Fruit fly (Drosophila melanogaster): ENCODE data around the gene jv.

jv gene

DNA sequence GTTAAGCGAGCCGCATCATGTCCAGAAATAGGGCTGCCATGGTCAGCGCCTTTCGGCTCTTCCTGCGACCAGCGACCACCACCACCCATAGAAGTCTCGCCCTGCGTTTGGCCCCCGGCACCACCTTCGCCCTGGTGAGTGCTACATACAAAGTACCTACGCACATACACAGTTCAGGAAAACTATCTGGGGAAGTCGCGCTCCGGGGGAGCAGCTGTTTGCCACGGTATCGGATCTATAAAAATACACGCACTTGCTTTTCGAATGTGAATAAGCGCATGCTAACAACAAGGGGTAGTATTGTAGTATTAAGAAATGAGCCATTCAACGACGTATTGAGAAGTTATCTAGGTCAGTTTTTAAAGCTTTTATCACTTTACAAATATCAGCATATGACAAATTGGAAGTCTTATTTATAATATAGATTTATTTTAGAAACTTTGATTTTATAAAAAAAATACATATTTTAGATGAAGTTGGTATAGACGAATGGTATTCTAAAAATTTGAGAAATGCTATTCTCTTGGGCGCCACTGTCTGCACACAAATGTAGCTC is 37.4 kb downstream of the jv start (continued):
- TF ChIP-seq Sox102F (GFP tag; optimal IDR thresholded peaks at IDR 0.05), result peak; percentile 5
- no peak for TF ChIP-seq Hr38 (GFP tag; optimal IDR thresholded peaks at IDR 0.05)
- peak in 1 of 2 experiments; percentile 61 for TF ChIP-seq salr (GFP tag; optimal IDR thresholded peaks at IDR 0.05)
- peak; percentile 25 for TF ChIP-seq esn (GFP tag; optimal IDR thresholded peaks at IDR 0.05)
- peak; percentile 58 for TF ChIP-seq CG9139 (GFP tag; optimal IDR thresholded peaks at IDR 0.05)
- peak; percentile 69 for TF ChIP-seq achi (GFP tag; optimal IDR thresholded peaks at IDR 0.05)
- peak; percentile 62 for TF ChIP-seq svp (GFP tag)
- TF ChIP-seq CG11762 (GFP tag; optimal IDR thresholded peaks at IDR 0.05; ENCODE audit: insufficient read depth), result peak; percentile 40
- no peak for TF ChIP-seq Hr39 (GFP tag; optimal IDR thresholded peaks at IDR 0.05)
- TF ChIP-seq net (GFP tag; optimal IDR thresholded peaks at IDR 0.05), result peak; percentile 37
- peak; percentile 44 for TF ChIP-seq Lpt (GFP tag; optimal IDR thresholded peaks at IDR 0.05)
- TF ChIP-seq CG6808 (GFP tag; optimal IDR thresholded peaks at IDR 0.05), result peak; percentile 50
- TF ChIP-seq cyc (GFP tag; optimal IDR thresholded peaks at IDR 0.05), result no peak
- peak; percentile 64 for TF ChIP-seq CG8632 (GFP tag; optimal IDR thresholded peaks at IDR 0.05)
- TF ChIP-seq fd59A (GFP tag; optimal IDR thresholded peaks at IDR 0.05), result no peak

- peak in 1 of 2 experiments; percentile 42 for TF ChIP-seq ss (GFP tag; optimal IDR thresholded peaks at IDR 0.05)
- no peak for TF ChIP-seq cyc (GFP tag; optimal IDR thresholded peaks at IDR 0.05)
Observed at dm6 chr3L:6550978-6551339, 38.3 kb downstream of the jv start.

- no peak for TF ChIP-seq CG11762 (GFP tag; optimal IDR thresholded peaks at IDR 0.05; ENCODE audit: insufficient read depth)
- no peak for TF ChIP-seq CG6854 (GFP tag; optimal IDR thresholded peaks at IDR 0.05)
- no peak for TF ChIP-seq CG8632 (GFP tag; optimal IDR thresholded peaks at IDR 0.05)
- no peak for TF ChIP-seq Lpt (GFP tag; optimal IDR thresholded peaks at IDR 0.05)
- TF ChIP-seq ss (GFP tag; optimal IDR thresholded peaks at IDR 0.05), result peak in 1 of 2 experiments; percentile 31
- TF ChIP-seq cyc (GFP tag; optimal IDR thresholded peaks at IDR 0.05), result peak; percentile 3
- TF ChIP-seq CG16779 (tag; optimal IDR thresholded peaks at IDR 0.05), result no peak
- TF ChIP-seq fd59A (GFP tag; optimal IDR thresholded peaks at IDR 0.05), result no peak
- TF ChIP-seq Eip93F (GFP tag; optimal IDR thresholded peaks at IDR 0.05), result no peak
- no peak for TF ChIP-seq Hr39 (GFP tag; optimal IDR thresholded peaks at IDR 0.05)
- TF ChIP-seq CG6276 (GFP tag; optimal IDR thresholded peaks at IDR 0.05), result no peak
- TF ChIP-seq Gug (GFP tag; IDR thresholded peaks at IDR 0.05), result no peak
- no peak for TF ChIP-seq CG9139 (GFP tag; optimal IDR thresholded peaks at IDR 0.05)
- no peak for TF ChIP-seq achi (GFP tag; optimal IDR thresholded peaks at IDR 0.05)
- peak; percentile 14 for TF ChIP-seq Sox14 (GFP tag; optimal IDR thresholded peaks at IDR 0.05)
- TF ChIP-seq Eip78C (GFP tag), result peak; percentile 15
- TF ChIP-seq CG10631 (GFP tag; optimal IDR thresholded peaks at IDR 0.05), result no peak
- peak; percentile 13 for TF ChIP-seq topi (GFP tag; optimal IDR thresholded peaks at IDR 0.05)
- TF ChIP-seq CG15336 (GFP tag; IDR thresholded peaks at IDR 0.05), result no peak
- TF ChIP-seq CG1621 (tag; optimal IDR thresholded peaks at IDR 0.05), result no peak
- TF ChIP-seq Eip75B (GFP tag; optimal IDR thresholded peaks at IDR 0.05), result no peak
- TF ChIP-seq lz (GFP tag; optimal IDR thresholded peaks at IDR 0.05), result no peak
- TF ChIP-seq Met (GFP tag; optimal IDR thresholded peaks at IDR 0.05), result peak; percentile 8
- no peak for TF ChIP-seq net (GFP tag; optimal IDR thresholded peaks at IDR 0.05)
- TF ChIP-seq dsx (GFP tag; optimal IDR thresholded peaks at IDR 0.05; ENCODE audit: poor library complexity, severe bottlenecking), result peak; percentile 19
- TF ChIP-seq eg (GFP tag; IDR thresholded peaks at IDR 0.05), result no peak
- no peak for TF ChIP-seq spab (GFP tag; optimal IDR thresholded peaks at IDR 0.05)
- TF ChIP-seq CG8319 (GFP tag; optimal IDR thresholded peaks at IDR 0.05), result no peak
- no peak for TF ChIP-seq CG32006 (GFP tag; optimal IDR thresholded peaks at IDR 0.05)
- no peak for TF ChIP-seq Blimp-1 (GFP tag; optimal IDR thresholded peaks at IDR 0.05)
- TF ChIP-seq pdm3 (GFP tag; optimal IDR thresholded peaks at IDR 0.05), result no peak
- TF ChIP-seq Sox102F (GFP tag; optimal IDR thresholded peaks at IDR 0.05), result no peak
- TF ChIP-seq acj6 (GFP tag; optimal IDR thresholded peaks at IDR 0.05), result no peak
- TF ChIP-seq salr (GFP tag; optimal IDR thresholded peaks at IDR 0.05), result no peak
- no peak for TF ChIP-seq Sox15 (GFP tag; optimal IDR thresholded peaks at IDR 0.05)
- TF ChIP-seq Hr38 (GFP tag; optimal IDR thresholded peaks at IDR 0.05), result no peak
- TF ChIP-seq esn (GFP tag; optimal IDR thresholded peaks at IDR 0.05), result peak; percentile 22
- TF ChIP-seq CG7368 (GFP tag; optimal IDR thresholded peaks at IDR 0.05), result no peak
- TF ChIP-seq CG11902 (GFP tag; optimal IDR thresholded peaks at IDR 0.05), result no peak
- no peak for TF ChIP-seq Ets21C (GFP tag; optimal IDR thresholded peaks at IDR 0.05)
- no peak for TF ChIP-seq dac (GFP tag; optimal IDR thresholded peaks at IDR 0.05)
Observed at dm6 chr3L:6550178-6550977, 38.9 kb downstream of the jv start, which contains the start of gene MCU. MCU (plus strand) TSS chr3L:6550738.
